Worm (Caenorhabditis elegans) whole organism, L2 larva: Measurements from ENCODE around the gene F55A4.7.

Experiments used
- Y55F3AM.14 ChIP-seq: fragments of 200-800 bp; sonication (Bioruptor generic); optimal IDR thresholded peaks from 2 replicates; lab custom pipeline; 2018; ENCODE audit warnings: mild to moderate bottlenecking, missing genetic modification characterization, missing compliant biosample characterization
- ceh-82 ChIP-seq: fragments of 150-350 bp; optimal IDR thresholded peaks from 2 replicates; lab custom pipeline; 2014; ENCODE audit warnings: missing biosample characterization, missing genetic modification characterization
- egl-27 ChIP-seq: sonication (generic microtip); optimal IDR thresholded peaks from 3 replicates; lab custom pipeline; 2017; ENCODE audit warnings: missing biosample characterization, missing genetic modification reagents, missing genetic modification characterization
- elt-3 ChIP-seq: sonication (generic microtip); optimal IDR thresholded peaks from 2 replicates; lab custom pipeline; 2017; ENCODE audit warnings: missing biosample characterization, missing genetic modification characterization
- mdl-1 ChIP-seq, 2 experiments: fragments of 150-350 bp in 1 of 2; sonication (generic microtip) in 1 of 2; optimal IDR thresholded peaks; 2 replicates each; lab custom pipeline; 2017; ENCODE audit warnings: missing biosample characterization in 2 of 2, missing genetic modification characterization in 2 of 2
- nhr-11 ChIP-seq: fragments of 150-350 bp; optimal IDR thresholded peaks from 2 replicates; lab custom pipeline; 2014; ENCODE audit warnings: missing biosample characterization, missing genetic modification characterization
- nhr-12 ChIP-seq: fragments of 150-350 bp; optimal IDR thresholded peaks from 2 replicates; lab custom pipeline; 2014; ENCODE audit warnings: missing biosample characterization, missing genetic modification characterization
- nhr-6 ChIP-seq: fragments of 150-350 bp; optimal IDR thresholded peaks from 2 replicates; lab custom pipeline; 2014; ENCODE audit warnings: missing biosample characterization, missing genetic modification characterization
- skn-1 ChIP-seq: sonication (generic microtip); optimal IDR thresholded peaks from 2 replicates; lab custom pipeline; 2017; ENCODE audit warnings: missing biosample characterization, missing genetic modification characterization
- snpc-4 ChIP-seq: fragments of 150-350 bp; optimal IDR thresholded peaks from 2 replicates; lab custom pipeline; 2014; ENCODE audit warnings: missing biosample characterization, missing genetic modification characterization
- ztf-11 ChIP-seq: sonication (generic microtip); optimal IDR thresholded peaks from 2 replicates; lab custom pipeline; 2017; ENCODE audit warnings: missing biosample characterization, missing genetic modification characterization

- TF ChIP-seq mdl-1 (tag; optimal IDR thresholded peaks at IDR 0.05; lab: Kevin White, UChicago) (no peak), ceh-82 (tag; lab: Kevin White, UChicago) (no peak), egl-27 (tag; lab: Kevin White, UChicago) (no peak), nhr-12 (tag; lab: Kevin White, UChicago) (no peak), skn-1 (tag; lab: Kevin White, UChicago) (no peak), snpc-4 (tag; lab: Kevin White, UChicago) (no peak), nhr-6 (tag; lab: Kevin White, UChicago) (no peak), nhr-11 (tag; lab: Kevin White, UChicago) (no peak), ztf-11 (tag; lab: Kevin White, UChicago) (no peak), elt-3 (tag; lab: Kevin White, UChicago) (no peak), Y55F3AM.14 (GFP tag; lab: Kevin White, UChicago) (no peak)
These were observed 14.7 kb upstream of the F55A4.7 start for ce11 chrX:1052960-1053359.
